In genomic region chrX:10570142-10570756, dm6 we compare ENCODE assay signal across 1 fruit fly cellular context.
A peak's percentile ranks its signal among the peaks of the same experiment; 100 is the strongest.
TF ChIP-seq lines count a peak whose summit lies in the region.

No protein-coding gene starts in this region.

TF ChIP-seq in whole organism, embryonic, 481 proteins besides CTCF, POLR2A, EP300 and RAD21 (continued from another document and continues in another):
- TF ChIP-seq knrl (GFP tag; IDR thresholded peaks at IDR 0.05; lab: Robert Waterston, UW; ENCODE audit: partially characterized antibody) (no peak), BEAF-32 (GFP tag; optimal IDR thresholded peaks at IDR 0.05; lab: Kevin White, UChicago) (no peak), D (optimal IDR thresholded peaks at IDR 0.05; lab: Kevin White, UChicago) (no peak), D (GFP tag; optimal IDR thresholded peaks at IDR 0.05; lab: Kevin White, UChicago) (peak; percentile 52), bab2 (GFP tag; optimal IDR thresholded peaks at IDR 0.05; lab: Kevin White, UChicago) (peak; percentile 27), CG4360 (GFP tag; IDR thresholded peaks at IDR 0.05; lab: Robert Waterston, UW) (no peak), CG17802 (tag; optimal IDR thresholded peaks at IDR 0.05; lab: Kevin White, UChicago) (no peak), CG11695 (GFP tag; IDR thresholded peaks at IDR 0.05; lab: Robert Waterston, UW) (0 out of 3 replicates have a peak, but pooled peaks have one; percentile 13), CG15601 (tag; optimal IDR thresholded peaks at IDR 0.05; lab: Kevin White, UChicago) (peak; percentile 19), CG4730 (GFP tag; IDR thresholded peaks at IDR 0.05; lab: Robert Waterston, UW) (no peak), grn (GFP tag; optimal IDR thresholded peaks at IDR 0.05; lab: Kevin White, UChicago) (no peak), btn (GFP tag; optimal IDR thresholded peaks at IDR 0.05; lab: Kevin White, UChicago) (no peak), Sry-β (GFP tag; optimal IDR thresholded peaks at IDR 0.05; lab: Kevin White, UChicago) (no peak), Nf-YC (tag; optimal IDR thresholded peaks at IDR 0.05; lab: Kevin White, UChicago) (no peak), Dll (GFP tag; IDR thresholded peaks at IDR 0.05; lab: Robert Waterston, UW; ENCODE audit: partially characterized antibody) (no peak), Adf1 (GFP tag; IDR thresholded peaks at IDR 0.05; lab: Robert Waterston, UW) (no peak), CG16863 (GFP tag; optimal IDR thresholded peaks at IDR 0.05; lab: Kevin White, UChicago) (peak; percentile 33), seq (GFP tag; IDR thresholded peaks at IDR 0.05; lab: Robert Waterston, UW) (no peak), fru (optimal IDR thresholded peaks at IDR 0.05; lab: Kevin White, UChicago) (no peak), row (GFP tag; IDR thresholded peaks at IDR 0.05; lab: Robert Waterston, UW) (peak; percentile 68), Elba2 (GFP tag; optimal IDR thresholded peaks at IDR 0.05; lab: Kevin White, UChicago) (no peak), pnt (GFP tag; optimal IDR thresholded peaks at IDR 0.05; lab: Kevin White, UChicago) (peak; percentile 12), Drgx (GFP tag; IDR thresholded peaks at IDR 0.05; lab: Robert Waterston, UW) (peak; percentile 88), amos (GFP tag; IDR thresholded peaks at IDR 0.05; lab: Robert Waterston, UW; ENCODE audit: partially characterized antibody) (no peak), HLH4C (GFP tag; IDR thresholded peaks at IDR 0.05; lab: Robert Waterston, UW; ENCODE audit: partially characterized antibody) (no peak), CG7987 (GFP tag; optimal IDR thresholded peaks at IDR 0.05; lab: Kevin White, UChicago) (no peak), CG13296 (GFP tag; optimal IDR thresholded peaks at IDR 0.05; lab: Kevin White, UChicago) (no peak), hkb (optimal IDR thresholded peaks at IDR 0.05; lab: Kevin White, UChicago) (no peak), hkb (GFP tag; IDR thresholded peaks at IDR 0.05; lab: Robert Waterston, UW) (peak; percentile 72), CG2120 (GFP tag; optimal IDR thresholded peaks at IDR 0.05; lab: Kevin White, UChicago) (peak; percentile 36), Awh (GFP tag; IDR thresholded peaks at IDR 0.05; lab: Robert Waterston, UW) (0 out of 2 replicates have a peak, but pooled peaks have one; percentile 29), CG4617 (GFP tag; optimal IDR thresholded peaks at IDR 0.05; lab: Kevin White, UChicago; ENCODE audit: borderline replicate concordance) (peak; percentile 9), Lim3 (GFP tag; IDR thresholded peaks at IDR 0.05; lab: Robert Waterston, UW) (no peak), chif (GFP tag; optimal IDR thresholded peaks at IDR 0.05; lab: Kevin White, UChicago) (peak; percentile 39 to 41), ci (GFP tag; IDR thresholded peaks at IDR 0.05; lab: Robert Waterston, UW) (peak; percentile 82), bsh (GFP tag; optimal IDR thresholded peaks at IDR 0.05; lab: Kevin White, UChicago) (peak; percentile 70 to 88), CG13424 (tag; optimal IDR thresholded peaks at IDR 0.05; lab: Kevin White, UChicago) (peak; percentile 36), CG10321 (GFP tag; IDR thresholded peaks at IDR 0.05; lab: Robert Waterston, UW) (no peak), Kr (GFP tag; optimal IDR thresholded peaks at IDR 0.05; lab: Kevin White, UChicago) (no peak), Usf (GFP tag; optimal IDR thresholded peaks at IDR 0.05; lab: Kevin White, UChicago) (no peak), CG10366 (GFP tag; IDR thresholded peaks at IDR 0.05; lab: Robert Waterston, UW) (peak; percentile 55; the same call in 1 of the 2 replicates), CG12744 (GFP tag; optimal IDR thresholded peaks at IDR 0.05; lab: Kevin White, UChicago) (no peak), CG5245 (GFP tag; optimal IDR thresholded peaks at IDR 0.05; lab: Kevin White, UChicago) (no peak), CG3163 (GFP tag; optimal IDR thresholded peaks at IDR 0.05; lab: Kevin White, UChicago) (no peak), CG32772 (GFP tag; IDR thresholded peaks at IDR 0.05; lab: Robert Waterston, UW) (peak; percentile 31; the same call in 1 of the 2 replicates), CG3281 (GFP tag; optimal IDR thresholded peaks at IDR 0.05; lab: Kevin White, UChicago) (peak; percentile 11), CHES-1-like (GFP tag; optimal IDR thresholded peaks at IDR 0.05; lab: Kevin White, UChicago) (peak; percentile 12), Ada2b (GFP tag; IDR thresholded peaks at IDR 0.05; lab: Robert Waterston, UW) (peak; percentile 65), ems (GFP tag; optimal IDR thresholded peaks at IDR 0.05; lab: Kevin White, UChicago) (peak; percentile 12), CG5180 (GFP tag; optimal IDR thresholded peaks at IDR 0.05; lab: Kevin White, UChicago) (no peak), Stat92E (GFP tag; optimal IDR thresholded peaks at IDR 0.05; lab: Kevin White, UChicago) (no peak), salm (tag; optimal IDR thresholded peaks at IDR 0.05; lab: Kevin White, UChicago) (no peak), schlank (tag; optimal IDR thresholded peaks at IDR 0.05; lab: Kevin White, UChicago) (no peak), fu2 (GFP tag; optimal IDR thresholded peaks at IDR 0.05; lab: Kevin White, UChicago) (no peak), hb (GFP tag; IDR thresholded peaks at IDR 0.05; lab: Robert Waterston, UW; ENCODE audit: partially characterized antibody) (no peak), Sry-δ (GFP tag; optimal IDR thresholded peaks at IDR 0.05; lab: Kevin White, UChicago) (no peak), CG18476 (GFP tag; optimal IDR thresholded peaks at IDR 0.05; lab: Kevin White, UChicago) (no peak), CG12769 (tag; optimal IDR thresholded peaks at IDR 0.05; lab: Kevin White, UChicago) (peak; percentile 77), ash1 (GFP tag; optimal IDR thresholded peaks at IDR 0.05; lab: Kevin White, UChicago) (no peak), ranshi (GFP tag; IDR thresholded peaks at IDR 0.05; lab: Robert Waterston, UW) (peak; percentile 54), CG6683 (GFP tag; optimal IDR thresholded peaks at IDR 0.05; lab: Kevin White, UChicago) (no peak), CG2199 (GFP tag; IDR thresholded peaks at IDR 0.05; lab: Robert Waterston, UW) (no peak), mirr (GFP tag; optimal IDR thresholded peaks at IDR 0.05; lab: Kevin White, UChicago) (no peak), nerfin-1 (tag; optimal IDR thresholded peaks at IDR 0.05; lab: Kevin White, UChicago) (no peak), Doc3 (GFP tag; IDR thresholded peaks at IDR 0.05; lab: Robert Waterston, UW; ENCODE audit: partially characterized antibody) (no peak), Nf-YA (GFP tag; IDR thresholded peaks at IDR 0.05; lab: Robert Waterston, UW) (no peak), Gug (GFP tag; IDR thresholded peaks at IDR 0.05; lab: Robert Waterston, UW) (0 out of 4 replicates have a peak, but pooled peaks have one; percentile 19), CG2712 (tag; optimal IDR thresholded peaks at IDR 0.05; lab: Kevin White, UChicago) (peak; percentile 29), Hr51 (GFP tag; optimal IDR thresholded peaks at IDR 0.05; lab: Kevin White, UChicago) (peak in 1 of 2 experiments; percentile 71), BtbVII (GFP tag; optimal IDR thresholded peaks at IDR 0.05; lab: Kevin White, UChicago) (peak; percentile 30), caup (GFP tag; optimal IDR thresholded peaks at IDR 0.05; lab: Kevin White, UChicago; ENCODE audit: severe bottlenecking) (peak; percentile 21), CG34422 (GFP tag; IDR thresholded peaks at IDR 0.05; lab: Robert Waterston, UW) (0 out of 3 replicates have a peak, but pooled peaks have one; percentile 22), gce (GFP tag; IDR thresholded peaks at IDR 0.05; lab: Robert Waterston, UW) (0 out of 3 replicates have a peak, but pooled peaks have one; percentile 56), esg (GFP tag; conservative IDR thresholded peaks at IDR 0.05; lab: Robert Waterston, UW) (peak; percentile 61), CG14050 (GFP tag; IDR thresholded peaks at IDR 0.05; lab: Robert Waterston, UW) (peak; percentile 30; the same call in 1 of the 3 replicates), Doc2 (GFP tag; IDR thresholded peaks at IDR 0.05; lab: Robert Waterston, UW) (no peak), fd102C (GFP tag; optimal IDR thresholded peaks at IDR 0.05; lab: Kevin White, UChicago) (no peak), CG8290 (GFP tag; optimal IDR thresholded peaks at IDR 0.05; lab: Kevin White, UChicago) (no peak), CG8290 (tag; optimal IDR thresholded peaks at IDR 0.05; lab: Kevin White, UChicago) (peak in 1 of 2 experiments; percentile 77), Aef1 (GFP tag; IDR thresholded peaks at IDR 0.05; lab: Robert Waterston, UW) (no peak), CG34376 (GFP tag; optimal IDR thresholded peaks at IDR 0.05; lab: Kevin White, UChicago) (no peak), run (tag; optimal IDR thresholded peaks at IDR 0.05; lab: Kevin White, UChicago) (no peak), CG4854 (GFP tag; optimal IDR thresholded peaks at IDR 0.05; lab: Kevin White, UChicago) (no peak), CG6175 (GFP tag; IDR thresholded peaks at IDR 0.05; lab: Robert Waterston, UW) (no peak), Xrp1 (GFP tag; IDR thresholded peaks at IDR 0.05; lab: Robert Waterston, UW) (peak; percentile 68), CG4404 (GFP tag; IDR thresholded peaks at IDR 0.05; lab: Robert Waterston, UW) (no peak), CkIIα-i1 (GFP tag; IDR thresholded peaks at IDR 0.05; lab: Robert Waterston, UW) (no peak), az2 (GFP tag; optimal IDR thresholded peaks at IDR 0.05; lab: Kevin White, UChicago) (peak; percentile 57), CG11247 (GFP tag; IDR thresholded peaks at IDR 0.05; lab: Robert Waterston, UW) (no peak), ap (GFP tag; IDR thresholded peaks at IDR 0.05; lab: Robert Waterston, UW) (peak; percentile 56), CG8388 (GFP tag; optimal IDR thresholded peaks at IDR 0.05; lab: Kevin White, UChicago) (peak; percentile 66), oc (tag; optimal IDR thresholded peaks at IDR 0.05; lab: Kevin White, UChicago) (no peak), maf-S (GFP tag; optimal IDR thresholded peaks at IDR 0.05; lab: Kevin White, UChicago) (no peak), nerfin-2 (GFP tag; IDR thresholded peaks at IDR 0.05; lab: Robert Waterston, UW; ENCODE audit: partially characterized antibody) (no peak), CG18262 (tag; optimal IDR thresholded peaks at IDR 0.05; lab: Kevin White, UChicago) (peak; percentile 44), Med (GFP tag; lab: Kevin White, UChicago) (peak; percentile 91), dysf (GFP tag; IDR thresholded peaks at IDR 0.05; lab: Robert Waterston, UW) (peak; percentile 54; the same call in 2 of the 3 replicates), Dad (GFP tag; optimal IDR thresholded peaks at IDR 0.05; lab: Kevin White, UChicago) (peak; percentile 15), Taf1 (GFP tag; IDR thresholded peaks at IDR 0.05; lab: Robert Waterston, UW) (no peak), CG7786 (GFP tag; optimal IDR thresholded peaks at IDR 0.05; lab: Kevin White, UChicago) (peak; percentile 34), Six4 (GFP tag; optimal IDR thresholded peaks at IDR 0.05; lab: Kevin White, UChicago) (peak; percentile 36), ERR (GFP tag; optimal IDR thresholded peaks at IDR 0.05; lab: Kevin White, UChicago) (no peak), Sox100B (GFP tag; optimal IDR thresholded peaks at IDR 0.05; lab: Kevin White, UChicago) (peak; percentile 16), Rx (GFP tag; IDR thresholded peaks at IDR 0.05; lab: Robert Waterston, UW) (no peak), Sox102F (GFP tag; optimal IDR thresholded peaks at IDR 0.05; lab: Kevin White, UChicago) (peak; percentile 80), CG6272 (GFP tag; IDR thresholded peaks at IDR 0.05; lab: Robert Waterston, UW) (no peak), CG11398 (GFP tag; optimal IDR thresholded peaks at IDR 0.05; lab: Kevin White, UChicago) (no peak), Meics (GFP tag; optimal IDR thresholded peaks at IDR 0.05; lab: Kevin White, UChicago) (peak; percentile 48), HLH3B (GFP tag; IDR thresholded peaks at IDR 0.05; lab: Robert Waterston, UW) (peak; percentile 63), HmgZ (tag; optimal IDR thresholded peaks at IDR 0.05; lab: Kevin White, UChicago) (no peak), CG13775 (GFP tag; optimal IDR thresholded peaks at IDR 0.05; lab: Kevin White, UChicago) (no peak), CG6813 (GFP tag; optimal IDR thresholded peaks at IDR 0.05; lab: Kevin White, UChicago) (peak; percentile 50), CG14965 (GFP tag; optimal IDR thresholded peaks at IDR 0.05; lab: Kevin White, UChicago; ENCODE audit: borderline replicate concordance) (no peak), tgo (GFP tag; IDR thresholded peaks at IDR 0.05; lab: Robert Waterston, UW) (0 out of 3 replicates have a peak, but pooled peaks have one; percentile 17), zfh2 (GFP tag; optimal IDR thresholded peaks at IDR 0.05; lab: Kevin White, UChicago) (no peak), vfl (GFP tag; optimal IDR thresholded peaks at IDR 0.05; lab: Kevin White, UChicago) (no peak), yki (optimal IDR thresholded peaks at IDR 0.05; lab: Kevin White, UChicago) (no peak), lmd (GFP tag; IDR thresholded peaks at IDR 0.05; lab: Robert Waterston, UW) (peak; percentile 62), cas (GFP tag; IDR thresholded peaks at IDR 0.05; lab: Robert Waterston, UW) (no peak), nau (GFP tag; optimal IDR thresholded peaks at IDR 0.05; lab: Kevin White, UChicago) (peak; percentile 52), dimm (GFP tag; IDR thresholded peaks at IDR 0.05; lab: Robert Waterston, UW) (no peak), CG1602 (GFP tag; optimal IDR thresholded peaks at IDR 0.05; lab: Kevin White, UChicago) (peak; percentile 4), CG11456 (GFP tag; IDR thresholded peaks at IDR 0.05; lab: Robert Waterston, UW) (no peak), wor (GFP tag; IDR thresholded peaks at IDR 0.05; lab: Robert Waterston, UW) (peak; percentile 48; the same call in 1 of the 2 replicates), lola (GFP tag; optimal IDR thresholded peaks at IDR 0.05; lab: Kevin White, UChicago) (no peak), Hand (GFP tag; optimal IDR thresholded peaks at IDR 0.05; lab: Kevin White, UChicago) (no peak), CG31388 (GFP tag; optimal IDR thresholded peaks at IDR 0.05; lab: Kevin White, UChicago) (no peak), CG17612 (GFP tag; IDR thresholded peaks at IDR 0.05; lab: Robert Waterston, UW) (no peak), Dip2 (GFP tag; IDR thresholded peaks at IDR 0.05; lab: Robert Waterston, UW) (no peak), pum (GFP tag; optimal IDR thresholded peaks at IDR 0.05; lab: Kevin White, UChicago) (peak; percentile 42), zf30C (GFP tag; optimal IDR thresholded peaks at IDR 0.05; lab: Kevin White, UChicago) (no peak), ara (GFP tag; IDR thresholded peaks at IDR 0.05; lab: Robert Waterston, UW) (no peak), trh (GFP tag; optimal IDR thresholded peaks at IDR 0.05; lab: Kevin White, UChicago) (no peak), Deaf1 (tag; optimal IDR thresholded peaks at IDR 0.05; lab: Kevin White, UChicago) (no peak)
